Fruit fly (Drosophila melanogaster): Measurements from ENCODE around the gene Nelf-A.

The Nelf-A gene

dm6 chr3R:21203660-21204499 lies 19.6 kb upstream of the Nelf-A start (continued):
- TF ChIP-seq C15 (GFP tag; IDR thresholded peaks at IDR 0.05) (no peak), Dip3 (GFP tag; optimal IDR thresholded peaks at IDR 0.05) (no peak), Vsx1 (GFP tag; optimal IDR thresholded peaks at IDR 0.05) (peak; percentile 69), CG5953 (GFP tag; IDR thresholded peaks at IDR 0.05) (peak; percentile 48; the same call in 1 of the 2 replicates), Gsc (GFP tag; IDR thresholded peaks at IDR 0.05) (no peak), CG30020 (tag; optimal IDR thresholded peaks at IDR 0.05) (no peak), CG33557 (GFP tag; optimal IDR thresholded peaks at IDR 0.05) (peak; percentile 95), z (GFP tag; IDR thresholded peaks at IDR 0.05) (peak; percentile 97), vfl (GFP tag; optimal IDR thresholded peaks at IDR 0.05) (no peak), hth (optimal IDR thresholded peaks at IDR 0.05) (no peak), oc (tag; optimal IDR thresholded peaks at IDR 0.05) (no peak), Ssrp (tag; optimal IDR thresholded peaks at IDR 0.05) (no peak), zen2 (GFP tag; IDR thresholded peaks at IDR 0.05; ENCODE audit: partially characterized antibody) (no peak), Ptx1 (GFP tag; IDR thresholded peaks at IDR 0.05) (no peak), sna (GFP tag; IDR thresholded peaks at IDR 0.05; ENCODE audit: partially characterized antibody) (no peak), al (GFP tag; IDR thresholded peaks at IDR 0.05) (no peak), CG4707 (GFP tag; optimal IDR thresholded peaks at IDR 0.05) (peak; percentile 92), Fer3 (tag; optimal IDR thresholded peaks at IDR 0.05) (peak; percentile 59), CG10431 (GFP tag; optimal IDR thresholded peaks at IDR 0.05) (peak; percentile 97), br (optimal IDR thresholded peaks at IDR 0.05) (no peak), CG9876 (GFP tag; optimal IDR thresholded peaks at IDR 0.05) (no peak), CG2875 (GFP tag; optimal IDR thresholded peaks at IDR 0.05) (peak; percentile 70), ase (GFP tag; IDR thresholded peaks at IDR 0.05) (no peak), Tbp (GFP tag; optimal IDR thresholded peaks at IDR 0.05) (no peak), Pdp1 (GFP tag; optimal IDR thresholded peaks at IDR 0.05) (no peak), gem (tag; optimal IDR thresholded peaks at IDR 0.05) (no peak), CG4282 (GFP tag; optimal IDR thresholded peaks at IDR 0.05) (no peak), HmgD (GFP tag; optimal IDR thresholded peaks at IDR 0.05) (no peak), CG15696 (tag; optimal IDR thresholded peaks at IDR 0.05) (peak; percentile 71), stwl (tag; optimal IDR thresholded peaks at IDR 0.05) (no peak), Sin3A (optimal IDR thresholded peaks at IDR 0.05) (no peak), CG18599 (GFP tag; optimal IDR thresholded peaks at IDR 0.05) (peak; percentile 46), unc-4 (GFP tag; IDR thresholded peaks at IDR 0.05; ENCODE audit: partially characterized antibody) (0 out of 2 replicates have a peak, but pooled peaks have one; percentile 26), ap (GFP tag; IDR thresholded peaks at IDR 0.05) (no peak), ems (GFP tag; optimal IDR thresholded peaks at IDR 0.05) (no peak), CG2678 (tag; optimal IDR thresholded peaks at IDR 0.05) (peak; percentile 1), CG31365 (tag; optimal IDR thresholded peaks at IDR 0.05) (peak; percentile 82), slou (GFP tag; optimal IDR thresholded peaks at IDR 0.05) (no peak), Blimp-1 (GFP tag; optimal IDR thresholded peaks at IDR 0.05) (peak; percentile 43), hb (GFP tag; IDR thresholded peaks at IDR 0.05; ENCODE audit: partially characterized antibody) (no peak), CG2120 (GFP tag; optimal IDR thresholded peaks at IDR 0.05) (no peak), nerfin-2 (GFP tag; IDR thresholded peaks at IDR 0.05; ENCODE audit: partially characterized antibody) (no peak), CG16813 (GFP tag; IDR thresholded peaks at IDR 0.05; ENCODE audit: partially characterized antibody) (no peak), CG3065 (GFP tag; optimal IDR thresholded peaks at IDR 0.05) (no peak), MTF-1 (GFP tag; optimal IDR thresholded peaks at IDR 0.05; ENCODE audit: borderline replicate concordance) (peak; percentile 88), ab (GFP tag; optimal IDR thresholded peaks at IDR 0.05) (no peak), CG4424 (GFP tag; optimal IDR thresholded peaks at IDR 0.05) (no peak), dm (GFP tag; optimal IDR thresholded peaks at IDR 0.05) (no peak), CG4854 (GFP tag; optimal IDR thresholded peaks at IDR 0.05) (no peak), CG11560 (tag; IDR thresholded peaks at IDR 0.05) (no peak)
